Worm (Caenorhabditis elegans): ENCODE data around the gene D2045.8.

ce11 chrIII:10524823-10525222, 42.7 kb downstream of the D2045.8 start:
- no peak for TF ChIP-seq hmg-11 (tag; optimal IDR thresholded peaks at IDR 0.05)
- TF ChIP-seq lin-39 (tag; optimal IDR thresholded peaks at IDR 0.05), result no peak
- TF ChIP-seq snpc-4 (tag; optimal IDR thresholded peaks at IDR 0.05), result peak; percentile 60

Measured in whole organism, L3 larva.